Fruit fly (Drosophila melanogaster) whole organism, embryonic: ENCODE measurements around the gene Nepl4.
A peak's percentile ranks its signal among the peaks of the same experiment; 100 is the strongest.

Source experiments
- B-H1 ChIP-seq: fragments of 200-800 bp; sonication (Bioruptor generic); IDR thresholded peaks from 3 replicates; pipeline ENCODE4 v1.3.6; 2022; ENCODE audit warnings: missing biosample characterization, missing genetic modification characterization
- Bgb ChIP-seq: fragments of 200-800 bp; sonication (Bioruptor generic); IDR thresholded peaks from 2 replicates; pipeline ENCODE4 v1.3.6; 2022; ENCODE audit warnings: missing biosample characterization, missing genetic modification characterization; ENCODE audit not compliant: partially characterized antibody
- CG10366 ChIP-seq: fragments of 200-800 bp; sonication (Bioruptor generic); IDR thresholded peaks from 2 replicates; pipeline ENCODE4 v1.3.6; 2022; ENCODE audit warnings: missing biosample characterization, missing genetic modification characterization
- CG11247 ChIP-seq: fragments of 200-800 bp; sonication (Bioruptor generic); IDR thresholded peaks from 2 replicates; pipeline ENCODE4 v1.3.6; 2022; ENCODE audit warnings: missing biosample characterization, missing genetic modification characterization
- CG11695 ChIP-seq: fragments of 200-800 bp; sonication (Bioruptor generic); IDR thresholded peaks from 3 replicates; pipeline ENCODE4 v1.3.6; 2022; ENCODE audit warnings: missing biosample characterization, missing genetic modification characterization
- CG11723 ChIP-seq: fragments of 200-800 bp; sonication (Bioruptor generic); optimal IDR thresholded peaks from 2 replicates; lab custom pipeline; 2017; ENCODE audit warnings: missing biosample characterization, mild to moderate bottlenecking, missing genetic modification characterization
- CG14860 ChIP-seq: fragments of 200-800 bp; sonication (Bioruptor generic); IDR thresholded peaks from 3 replicates; pipeline ENCODE4 v1.3.6; 2022; ENCODE audit warnings: missing biosample characterization, missing genetic modification characterization; ENCODE audit not compliant: partially characterized antibody
- CG15514 ChIP-seq: fragments of 200-800 bp; sonication (Bioruptor generic); optimal IDR thresholded peaks from 3 replicates; lab custom pipeline; 2017; ENCODE audit warnings: missing biosample characterization, missing genetic modification characterization, mild to moderate bottlenecking, moderate library complexity, missing genetic modification reagents
- CG1602 ChIP-seq: fragments of 200-800 bp; sonication (Bioruptor generic); optimal IDR thresholded peaks from 3 replicates; lab custom pipeline; 2016; ENCODE audit warnings: missing biosample characterization, missing genetic modification characterization
- CG17328 ChIP-seq: fragments of 200-800 bp; sonication (Bioruptor generic); IDR thresholded peaks from 2 replicates; pipeline ENCODE4 v1.3.6; 2022; ENCODE audit warnings: missing biosample characterization, missing genetic modification characterization
- CG17359 ChIP-seq: fragments of 200-800 bp; sonication (Bioruptor generic); optimal IDR thresholded peaks from 3 replicates; lab custom pipeline; 2018; ENCODE audit warnings: missing biosample characterization, mild to moderate bottlenecking, missing genetic modification characterization, moderate library complexity
- CG18599 ChIP-seq: fragments of 200-800 bp; sonication (Bioruptor generic); optimal IDR thresholded peaks from 3 replicates; lab custom pipeline; 2017; ENCODE audit warnings: missing biosample characterization, missing genetic modification characterization, mild to moderate bottlenecking, moderate library complexity, missing genetic modification reagents
- CG2116 ChIP-seq: fragments of 200-800 bp; sonication (Bioruptor generic); optimal IDR thresholded peaks from 3 replicates; lab custom pipeline; 2018; ENCODE audit warnings: missing biosample characterization, mild to moderate bottlenecking, missing genetic modification characterization
- CG4617 ChIP-seq: fragments of 200-800 bp; sonication (Bioruptor generic); optimal IDR thresholded peaks from 3 replicates; lab custom pipeline; 2016; ENCODE audit warnings: missing biosample characterization, missing genetic modification characterization, borderline replicate concordance
- CG7786 ChIP-seq: fragments of 200-800 bp; sonication (Bioruptor generic); optimal IDR thresholded peaks from 2 replicates; lab custom pipeline; 2016; ENCODE audit warnings: missing biosample characterization, missing genetic modification characterization
- CG7839 ChIP-seq: fragments of 200-800 bp; sonication (Bioruptor generic); optimal IDR thresholded peaks from 3 replicates; lab custom pipeline; 2018; ENCODE audit warnings: missing biosample characterization, mild to moderate bottlenecking, missing genetic modification characterization, moderate library complexity
- CkIIα-i1 ChIP-seq: fragments of 200-800 bp; sonication (Bioruptor generic); IDR thresholded peaks from 2 replicates; pipeline ENCODE4 v1.3.6; 2022; ENCODE audit warnings: missing biosample characterization, missing genetic modification characterization
- Dek ChIP-seq: fragments of 200-800 bp; sonication (Bioruptor generic); optimal IDR thresholded peaks from 3 replicates; lab custom pipeline; 2019; ENCODE audit warnings: missing biosample characterization, mild to moderate bottlenecking, missing genetic modification characterization, moderate library complexity
- Dll ChIP-seq: fragments of 200-800 bp; sonication (Bioruptor generic); IDR thresholded peaks from 4 replicates; pipeline ENCODE4 v1.3.6; 2022; ENCODE audit warnings: missing biosample characterization, missing genetic modification characterization; ENCODE audit not compliant: partially characterized antibody
- Dp ChIP-seq: fragments of 200-800 bp; sonication (Bioruptor generic); optimal IDR thresholded peaks from 2 replicates; lab custom pipeline; 2018; ENCODE audit warnings: missing biosample characterization, mild to moderate bottlenecking, missing genetic modification characterization, moderate library complexity
- Dref ChIP-seq: fragments of 200-800 bp; sonication (Bioruptor generic); IDR thresholded peaks from 2 replicates; pipeline ENCODE4 v1.3.6; 2022; ENCODE audit warnings: missing biosample characterization, missing genetic modification characterization
- Hsf ChIP-seq: fragments of 200-800 bp; sonication (Bioruptor generic); optimal IDR thresholded peaks from 3 replicates; lab custom pipeline; 2016; ENCODE audit warnings: missing biosample characterization, missing genetic modification characterization
- Kr ChIP-seq: fragments of 200-800 bp; sonication (Bioruptor generic); optimal IDR thresholded peaks from 2 replicates; lab custom pipeline; 2017; ENCODE audit warnings: missing biosample characterization, mild to moderate bottlenecking, missing genetic modification characterization
- Lim3 ChIP-seq: fragments of 200-800 bp; sonication (Bioruptor generic); IDR thresholded peaks from 2 replicates; pipeline ENCODE4 v1.3.6; 2022; ENCODE audit warnings: missing biosample characterization, missing genetic modification characterization
- NfI ChIP-seq: fragments of 200-800 bp; sonication (Bioruptor generic); optimal IDR thresholded peaks from 3 replicates; lab custom pipeline; 2018; ENCODE audit warnings: missing biosample characterization, mild to moderate bottlenecking, missing genetic modification characterization, moderate library complexity
- Sox102F ChIP-seq: fragments of 200-800 bp; sonication (Bioruptor generic); optimal IDR thresholded peaks from 2 replicates; lab custom pipeline; 2018; ENCODE audit warnings: missing biosample characterization, mild to moderate bottlenecking, missing genetic modification characterization, moderate library complexity
- Stat92E ChIP-seq, 3 experiments: fragments of >200 bp in 2 of 3; fragments of 200-800 bp in 1 of 3; sonication (Bioruptor generic) in 1 of 3; optimal IDR thresholded peaks; 2 replicates each; lab custom pipeline; 2017 to 2019; ENCODE audit warnings: missing biosample characterization in 3 of 3, missing genetic modification characterization in 3 of 3, mild to moderate bottlenecking in 1 of 3, moderate library complexity in 1 of 3
- amos ChIP-seq: fragments of 200-800 bp; sonication (Bioruptor generic); IDR thresholded peaks from 2 replicates; pipeline ENCODE4 v1.3.6; 2022; ENCODE audit warnings: missing biosample characterization, missing genetic modification characterization; ENCODE audit not compliant: partially characterized antibody
- ap ChIP-seq: fragments of 200-800 bp; sonication (Bioruptor generic); IDR thresholded peaks from 2 replicates; pipeline ENCODE4 v1.3.6; 2022; ENCODE audit warnings: missing biosample characterization, missing genetic modification characterization
- az2 ChIP-seq: fragments of 200-800 bp; sonication (Bioruptor generic); optimal IDR thresholded peaks from 3 replicates; lab custom pipeline; 2016; ENCODE audit warnings: missing biosample characterization, missing genetic modification characterization
- bigmax ChIP-seq: fragments of 200-800 bp; sonication (Bioruptor generic); optimal IDR thresholded peaks from 2 replicates; lab custom pipeline; 2018; ENCODE audit warnings: missing biosample characterization, mild to moderate bottlenecking, missing genetic modification characterization
- cad ChIP-seq: fragments of >200 bp; optimal IDR thresholded peaks from 2 replicates; lab custom pipeline; 2017; ENCODE audit warnings: missing biosample characterization, missing genetic modification characterization
- chm ChIP-seq: fragments of 200-800 bp; sonication (Bioruptor generic); IDR thresholded peaks from 2 replicates; pipeline ENCODE4 v1.3.6; 2022; ENCODE audit warnings: missing biosample characterization, missing genetic modification characterization
- crol ChIP-seq: fragments of 200-800 bp; sonication (Bioruptor generic); IDR thresholded peaks from 2 replicates; pipeline ENCODE4 v1.3.6; 2022; ENCODE audit warnings: missing biosample characterization, missing genetic modification characterization
- eyg ChIP-seq: fragments of 200-800 bp; sonication (Bioruptor generic); optimal IDR thresholded peaks from 3 replicates; lab custom pipeline; 2016; ENCODE audit warnings: missing biosample characterization, missing genetic modification characterization
- gsb-n ChIP-seq: fragments of 200-800 bp; sonication (Bioruptor generic); optimal IDR thresholded peaks from 3 replicates; lab custom pipeline; 2018; ENCODE audit warnings: missing biosample characterization, mild to moderate bottlenecking, missing genetic modification characterization
- lab ChIP-seq: fragments of 200-800 bp; sonication (Bioruptor generic); optimal IDR thresholded peaks from 3 replicates; lab custom pipeline; 2017; ENCODE audit warnings: missing biosample characterization, missing genetic modification characterization, mild to moderate bottlenecking, moderate library complexity, missing genetic modification reagents
- lola ChIP-seq, 3 experiments: fragments of >200 bp in 2 of 3; fragments of 200-800 bp in 1 of 3; sonication (Bioruptor generic) in 1 of 3; optimal IDR thresholded peaks; 2 replicates each; lab custom pipeline; 2017 to 2019; ENCODE audit warnings: missing biosample characterization in 3 of 3, missing genetic modification characterization in 3 of 3, mild to moderate bottlenecking in 1 of 3, moderate library complexity in 1 of 3
- mirr ChIP-seq: fragments of 200-800 bp; sonication (Bioruptor generic); optimal IDR thresholded peaks from 3 replicates; lab custom pipeline; 2018; ENCODE audit warnings: missing biosample characterization, mild to moderate bottlenecking, missing genetic modification characterization
- nerfin-2 ChIP-seq: fragments of 200-800 bp; sonication (Bioruptor generic); IDR thresholded peaks from 2 replicates; pipeline ENCODE4 v1.3.6; 2022; ENCODE audit warnings: missing biosample characterization, missing genetic modification characterization; ENCODE audit not compliant: partially characterized antibody
- prd ChIP-seq, 3 experiments: fragments of >200 bp in 2 of 3; fragments of 200-800 bp in 1 of 3; sonication (Bioruptor generic) in 1 of 3; optimal IDR thresholded peaks in 2 of 3; IDR thresholded peaks in 1 of 3; 2 replicates in 2 of 3; 3 replicates in 1 of 3; pipeline versions ENCODE4 v1.3.6 to Lab custom; 2017 to 2022; ENCODE audit warnings: missing biosample characterization in 1 of 3, missing genetic modification characterization in 1 of 3
- sens-2 ChIP-seq: fragments of 200-800 bp; sonication (Bioruptor generic); IDR thresholded peaks from 2 replicates; pipeline ENCODE4 v1.3.6; 2022; ENCODE audit warnings: missing biosample characterization, missing genetic modification characterization
- sisA ChIP-seq: fragments of 200-800 bp; sonication (Bioruptor generic); IDR thresholded peaks from 2 replicates; pipeline ENCODE4 v1.3.6; 2022; ENCODE audit warnings: missing biosample characterization, missing genetic modification characterization
- sob ChIP-seq: fragments of 200-800 bp; sonication (Bioruptor generic); IDR thresholded peaks from 2 replicates; pipeline ENCODE4 v1.3.6; 2022; ENCODE audit warnings: missing biosample characterization, missing genetic modification characterization
- sug ChIP-seq: fragments of 200-800 bp; optimal IDR thresholded peaks from 2 replicates; lab custom pipeline; 2019; ENCODE audit warnings: missing biosample characterization, mild to moderate bottlenecking, missing genetic modification characterization, moderate library complexity
- tll ChIP-seq, 2 experiments: fragments of 200-800 bp in 1 of 2; fragments of >200 bp in 1 of 2; sonication (Bioruptor generic) in 1 of 2; optimal IDR thresholded peaks; 2 replicates each; lab custom pipeline; 2017 to 2019; ENCODE audit warnings: missing biosample characterization in 2 of 2, missing genetic modification characterization in 2 of 2, mild to moderate bottlenecking in 1 of 2, moderate library complexity in 1 of 2
- vvl ChIP-seq: fragments of 200-800 bp; sonication (Bioruptor generic); IDR thresholded peaks from 2 replicates; pipeline ENCODE4 v1.3.6; 2022; ENCODE audit warnings: missing biosample characterization, missing genetic modification characterization
- wdn ChIP-seq: fragments of 200-800 bp; sonication (Bioruptor generic); IDR thresholded peaks from 2 replicates; pipeline ENCODE4 v1.3.6; 2022; ENCODE audit warnings: missing biosample characterization, missing genetic modification characterization
- zen2 ChIP-seq: fragments of 200-800 bp; sonication (Bioruptor generic); IDR thresholded peaks from 3 replicates; pipeline ENCODE4 v1.3.6; 2022; ENCODE audit warnings: missing biosample characterization, missing genetic modification characterization; ENCODE audit not compliant: partially characterized antibody
- zfh2 ChIP-seq: fragments of 200-800 bp; sonication (Bioruptor generic); optimal IDR thresholded peaks from 2 replicates; lab custom pipeline; 2016; ENCODE audit warnings: missing biosample characterization, missing genetic modification characterization

The Nepl4 gene

dm6 chr2L:6379197-6379596 lies 11.5 kb downstream of the Nepl4 start (continued):
- TF ChIP-seq Dp (no peak), sisA (no peak), cad (GFP tag; lab: Kevin White, UChicago) (no peak), CG1602 (GFP tag; lab: Kevin White, UChicago) (no peak), CG15514 (GFP tag; lab: Kevin White, UChicago) (no peak), vvl (GFP tag; lab: Robert Waterston, UW) (no peak), mirr (no peak), az2 (GFP tag; lab: Kevin White, UChicago) (no peak), ap (GFP tag; lab: Robert Waterston, UW) (no peak), CG17328 (GFP tag; lab: Robert Waterston, UW) (peak; percentile 17; the same call in 1 of the 2 replicates), CG4617 (GFP tag; lab: Kevin White, UChicago) (no peak), crol (GFP tag; lab: Robert Waterston, UW) (no peak), zfh2 (GFP tag; lab: Kevin White, UChicago) (no peak), CG18599 (peak; percentile 18), lola (GFP tag; optimal IDR thresholded peaks at IDR 0.05; lab: Kevin White, UChicago) (no peak), sens-2 (GFP tag; lab: Robert Waterston, UW) (no peak), gsb-n (no peak), wdn (no peak), sob (GFP tag; lab: Robert Waterston, UW) (0 out of 2 replicates have a peak, but pooled peaks have one; percentile 24), NfI (GFP tag; lab: Kevin White, UChicago) (no peak), CG11247 (GFP tag; lab: Robert Waterston, UW) (no peak), prd (optimal IDR thresholded peaks at IDR 0.05; lab: Kevin White, UChicago) (no peak), prd (GFP tag; IDR thresholded peaks at IDR 0.05; lab: Robert Waterston, UW) (peak; percentile 50; the same call in 1 of the 3 replicates), Kr (GFP tag; lab: Kevin White, UChicago) (no peak), Sox102F (GFP tag; lab: Kevin White, UChicago) (no peak), CG2116 (no peak), CG10366 (0 out of 2 replicates have a peak, but pooled peaks have one; percentile 17), Dek (tag; lab: Kevin White, UChicago) (no peak), Dref (GFP tag; lab: Robert Waterston, UW) (no peak), chm (GFP tag; lab: Robert Waterston, UW) (no peak), B-H1 (GFP tag; lab: Robert Waterston, UW) (no peak), bigmax (GFP tag; lab: Kevin White, UChicago) (no peak), lab (GFP tag; lab: Kevin White, UChicago) (peak; percentile 23), Hsf (GFP tag; lab: Kevin White, UChicago) (no peak), sug (no peak), Lim3 (GFP tag; lab: Robert Waterston, UW) (no peak), CG17359 (no peak), CG7786 (GFP tag; lab: Kevin White, UChicago) (no peak), CG11695 (no peak), CkIIα-i1 (GFP tag; lab: Robert Waterston, UW) (no peak), zen2 (no peak), CG11723 (GFP tag; lab: Kevin White, UChicago) (no peak), CG14860 (GFP tag; lab: Robert Waterston, UW) (no peak), nerfin-2 (GFP tag; lab: Robert Waterston, UW) (no peak), Bgb (GFP tag; lab: Robert Waterston, UW) (no peak), eyg (no peak), Stat92E (GFP tag; optimal IDR thresholded peaks at IDR 0.05; lab: Kevin White, UChicago) (no peak), Dll (GFP tag; lab: Robert Waterston, UW) (no peak), CG7839 (tag; lab: Kevin White, UChicago) (no peak), tll (GFP tag; optimal IDR thresholded peaks at IDR 0.05; lab: Kevin White, UChicago) (no peak), amos (GFP tag; lab: Robert Waterston, UW) (no peak)
